In genomic region chr3L:14645120-14645519, dm6 we compare ENCODE assay signal across 2 fruit fly cellular contexts.
TF ChIP-seq lines count a peak whose summit lies in the region.

No protein-coding gene starts in this region.

- TF ChIP-seq CTCF in whole organism, embryonic (GFP tag; optimal IDR thresholded peaks at IDR 0.05; lab: Kevin White, UChicago) = no peak

TF ChIP-seq in whole organism, embryonic, 481 proteins besides CTCF, POLR2A, EP300 and RAD21:
- TF ChIP-seq scrt (GFP tag; optimal IDR thresholded peaks at IDR 0.05; lab: Kevin White, UChicago) (peak; percentile 8), CG7745 (tag; optimal IDR thresholded peaks at IDR 0.05; lab: Kevin White, UChicago) (peak; percentile 40), CG3065 (GFP tag; optimal IDR thresholded peaks at IDR 0.05; lab: Kevin White, UChicago) (no peak), CG5180 (GFP tag; optimal IDR thresholded peaks at IDR 0.05; lab: Kevin White, UChicago) (peak; percentile 16), gcm2 (GFP tag; optimal IDR thresholded peaks at IDR 0.05; lab: Kevin White, UChicago) (no peak), sens (GFP tag; lab: Kevin White, UChicago) (peak; percentile 69), Dll (GFP tag; IDR thresholded peaks at IDR 0.05; lab: Robert Waterston, UW; ENCODE audit: partially characterized antibody) (0 out of 4 replicates have a peak, but pooled peaks have one; percentile 40), CG10431 (GFP tag; optimal IDR thresholded peaks at IDR 0.05; lab: Kevin White, UChicago) (no peak), MTF-1 (GFP tag; optimal IDR thresholded peaks at IDR 0.05; lab: Kevin White, UChicago; ENCODE audit: borderline replicate concordance) (no peak), sqz (GFP tag; optimal IDR thresholded peaks at IDR 0.05; lab: Kevin White, UChicago) (peak; percentile 0), onecut (GFP tag; IDR thresholded peaks at IDR 0.05; lab: Robert Waterston, UW) (no peak)

TF ChIP-seq in whole organism, prepupa, 60 proteins besides CTCF, POLR2A, EP300 and RAD21:
- TF ChIP-seq acj6 (GFP tag; optimal IDR thresholded peaks at IDR 0.05; lab: Kevin White, UChicago) = no peak
- TF ChIP-seq dsx (GFP tag; optimal IDR thresholded peaks at IDR 0.05; lab: Kevin White, UChicago; ENCODE audit: poor library complexity, severe bottlenecking) = peak; percentile 58
